Worm (Caenorhabditis elegans) whole organism, L2 larva: ENCODE results near the gene clp-2.

Source experiments
- C34F6.9 ChIP-seq: fragments of 150-350 bp; optimal IDR thresholded peaks from 2 replicates; lab custom pipeline; 2014; ENCODE audit warnings: missing biosample characterization, missing genetic modification characterization
- R02D3.7 ChIP-seq: fragments of 150-350 bp; optimal IDR thresholded peaks from 2 replicates; lab custom pipeline; 2014; ENCODE audit warnings: missing biosample characterization, missing genetic modification characterization
- Y55F3AM.14 ChIP-seq: fragments of 200-800 bp; sonication (Bioruptor generic); optimal IDR thresholded peaks from 2 replicates; lab custom pipeline; 2018; ENCODE audit warnings: mild to moderate bottlenecking, missing genetic modification characterization, missing compliant biosample characterization
- alr-1 ChIP-seq: fragments of 150-350 bp; optimal IDR thresholded peaks from 2 replicates; lab custom pipeline; 2014; ENCODE audit warnings: missing biosample characterization, missing genetic modification characterization
- aly-2 ChIP-seq: fragments of 150-350 bp; optimal IDR thresholded peaks from 2 replicates; lab custom pipeline; 2014; ENCODE audit warnings: missing biosample characterization, missing genetic modification characterization
- ama-1 ChIP-seq: fragments of 150-350 bp; optimal IDR thresholded peaks from 2 replicates; lab custom pipeline; 2018; ENCODE audit warnings: inconsistent platforms
- ceh-82 ChIP-seq: fragments of 150-350 bp; optimal IDR thresholded peaks from 2 replicates; lab custom pipeline; 2014; ENCODE audit warnings: missing biosample characterization, missing genetic modification characterization
- crh-2 ChIP-seq: sonication (generic microtip); optimal IDR thresholded peaks from 2 replicates; lab custom pipeline; 2017; ENCODE audit warnings: missing biosample characterization, missing genetic modification characterization
- dmd-4 ChIP-seq: sonication (generic microtip); optimal IDR thresholded peaks from 2 replicates; lab custom pipeline; 2017; ENCODE audit warnings: missing biosample characterization, missing genetic modification characterization
- egl-27 ChIP-seq: sonication (generic microtip); optimal IDR thresholded peaks from 3 replicates; lab custom pipeline; 2017; ENCODE audit warnings: missing biosample characterization, missing genetic modification reagents, missing genetic modification characterization
- fos-1 ChIP-seq: fragments of 150-350 bp; optimal IDR thresholded peaks from 2 replicates; lab custom pipeline; 2014; ENCODE audit warnings: missing biosample characterization, missing genetic modification characterization
- gmeb-1 ChIP-seq: fragments of 150-350 bp; optimal IDR thresholded peaks from 2 replicates; lab custom pipeline; 2014; ENCODE audit warnings: missing biosample characterization, missing genetic modification characterization
- lin-11 ChIP-seq: fragments of 150-350 bp; sonication (generic microtip); optimal IDR thresholded peaks from 2 replicates; lab custom pipeline; 2014; ENCODE audit warnings: missing biosample characterization, missing genetic modification characterization, inconsistent platforms, mixed read lengths
- lin-39 ChIP-seq: fragments of 150-350 bp; optimal IDR thresholded peaks from 2 replicates; lab custom pipeline; 2014; ENCODE audit warnings: missing biosample characterization, missing genetic modification reagents, missing genetic modification characterization
- lsy-2 ChIP-seq, 2 experiments: fragments of 150-350 bp in 1 of 2; sonication (generic microtip) in 1 of 2; optimal IDR thresholded peaks; 2 replicates each; lab custom pipeline; 2014 to 2017; ENCODE audit warnings: missing biosample characterization in 2 of 2, missing genetic modification characterization in 2 of 2
- mab-5 ChIP-seq: fragments of 150-350 bp; optimal IDR thresholded peaks from 2 replicates; lab custom pipeline; 2014; ENCODE audit warnings: missing biosample characterization, missing genetic modification characterization
- mbf-1 ChIP-seq: sonication (generic microtip); optimal IDR thresholded peaks from 2 replicates; lab custom pipeline; 2017; ENCODE audit warnings: missing biosample characterization, missing genetic modification characterization
- mdl-1 ChIP-seq, 2 experiments: fragments of 150-350 bp in 1 of 2; sonication (generic microtip) in 1 of 2; optimal IDR thresholded peaks; 2 replicates each; lab custom pipeline; 2017; ENCODE audit warnings: missing biosample characterization in 2 of 2, missing genetic modification characterization in 2 of 2
- nhr-10 ChIP-seq: sonication (generic microtip); optimal IDR thresholded peaks from 2 replicates; lab custom pipeline; 2017; ENCODE audit warnings: missing biosample characterization, missing genetic modification characterization
- nhr-129 ChIP-seq: fragments of 150-350 bp; optimal IDR thresholded peaks from 2 replicates; lab custom pipeline; 2014; ENCODE audit warnings: missing biosample characterization, missing genetic modification characterization
- nhr-21 ChIP-seq: fragments of 150-350 bp; optimal IDR thresholded peaks from 2 replicates; lab custom pipeline; 2014; ENCODE audit warnings: missing biosample characterization, missing genetic modification characterization
- nhr-23 ChIP-seq: fragments of 150-350 bp; optimal IDR thresholded peaks from 2 replicates; lab custom pipeline; 2014; ENCODE audit warnings: missing biosample characterization, missing genetic modification reagents, missing genetic modification characterization
- nhr-237 ChIP-seq: fragments of 150-350 bp; optimal IDR thresholded peaks from 2 replicates; lab custom pipeline; 2014; ENCODE audit warnings: missing biosample characterization, missing genetic modification characterization
- nhr-25 ChIP-seq: fragments of 150-350 bp; sonication (generic microtip); optimal IDR thresholded peaks from 3 replicates; lab custom pipeline; 2014; ENCODE audit warnings: missing biosample characterization, missing genetic modification characterization
- nhr-6 ChIP-seq: fragments of 150-350 bp; optimal IDR thresholded peaks from 2 replicates; lab custom pipeline; 2014; ENCODE audit warnings: missing biosample characterization, missing genetic modification characterization
- nhr-77 ChIP-seq: fragments of 150-350 bp; optimal IDR thresholded peaks from 2 replicates; lab custom pipeline; 2014; ENCODE audit warnings: missing biosample characterization, missing genetic modification characterization
- sem-4 ChIP-seq: fragments of 150-350 bp; optimal IDR thresholded peaks from 2 replicates; lab custom pipeline; 2014; ENCODE audit warnings: missing biosample characterization, missing genetic modification reagents, missing genetic modification characterization
- sma-3 ChIP-seq: sonication (generic microtip); optimal IDR thresholded peaks from 2 replicates; lab custom pipeline; 2016; ENCODE audit warnings: missing genetic modification reagents, missing genetic modification characterization, missing compliant biosample characterization
- sma-9 ChIP-seq, 2 experiments: fragments of 150-350 bp in 1 of 2; sonication (generic microtip) in 1 of 2; optimal IDR thresholded peaks; 2 replicates each; lab custom pipeline; 2014 to 2016; ENCODE audit warnings: missing genetic modification characterization in 2 of 2, mild to moderate bottlenecking in 1 of 2, missing biosample characterization in 1 of 2, missing compliant biosample characterization in 1 of 2, missing genetic modification reagents in 1 of 2, moderate library complexity in 1 of 2
- snpc-4 ChIP-seq: fragments of 150-350 bp; optimal IDR thresholded peaks from 2 replicates; lab custom pipeline; 2014; ENCODE audit warnings: missing biosample characterization, missing genetic modification characterization
- unc-39 ChIP-seq: fragments of 150-350 bp; optimal IDR thresholded peaks from 2 replicates; lab custom pipeline; 2014; ENCODE audit warnings: missing biosample characterization, missing genetic modification characterization
- unc-55 ChIP-seq: fragments of 150-350 bp; sonication (generic microtip); optimal IDR thresholded peaks from 3 replicates; lab custom pipeline; 2014; ENCODE audit warnings: missing biosample characterization, missing genetic modification reagents, missing genetic modification characterization
- unc-62 ChIP-seq: fragments of 150-350 bp; optimal IDR thresholded peaks from 2 replicates; lab custom pipeline; 2014; ENCODE audit warnings: missing biosample characterization, missing genetic modification reagents, missing genetic modification characterization
- zag-1 ChIP-seq: fragments of 150-350 bp; optimal IDR thresholded peaks from 2 replicates; lab custom pipeline; 2014; ENCODE audit warnings: missing biosample characterization, missing genetic modification characterization
- ztf-1 ChIP-seq: fragments of 200-800 bp; sonication (Bioruptor generic); conservative IDR thresholded peaks from 2 replicates; pipeline ENCODE4 v1.3.6; 2022; ENCODE audit warnings: missing genetic modification characterization, missing compliant biosample characterization

clp-2 gene

DNA sequence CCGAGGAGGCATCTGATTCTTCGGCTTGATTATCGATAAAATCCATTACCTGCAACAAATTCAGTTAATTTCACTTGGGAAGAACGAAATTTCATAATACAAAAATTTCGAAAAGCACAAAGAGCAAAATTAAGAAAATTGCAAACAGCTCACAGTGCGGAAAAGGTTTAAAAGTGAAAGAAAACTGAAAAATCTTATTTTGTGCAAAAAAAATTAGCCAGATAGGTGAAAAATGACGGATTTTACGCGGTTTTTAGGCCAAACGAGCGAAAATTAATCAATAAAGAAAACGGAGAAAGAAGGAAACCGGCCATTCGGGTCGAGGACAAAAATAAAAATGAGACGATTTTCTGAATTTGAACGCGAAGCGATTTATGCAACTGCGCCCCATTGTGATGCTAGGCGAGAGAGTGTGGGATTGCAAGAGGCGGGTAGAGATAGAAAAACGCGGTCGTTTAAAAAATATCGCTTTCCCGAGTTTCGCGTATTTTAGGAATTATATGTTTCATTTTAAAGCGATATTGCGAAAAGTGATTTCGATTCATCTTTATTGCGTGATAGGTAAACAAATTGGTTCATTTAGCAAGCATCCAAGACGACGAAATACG lies 16.9 kb upstream of the clp-2 start, which contains the start of gene emb-5:
Gene emb-5, minus strand, starts transcription at position 51 of the 608 bp plus-strand sequence.
- TF ChIP-seq R02D3.7 (tag; lab: Kevin White, UChicago) (no peak), egl-27 (tag; lab: Kevin White, UChicago) (peak; percentile 9), unc-55 (peak; percentile 83), mdl-1 (tag; optimal IDR thresholded peaks at IDR 0.05; lab: Kevin White, UChicago) (no peak), mab-5 (peak; percentile 75), nhr-25 (tag; lab: Kevin White, UChicago) (no peak), ama-1 (no peak), nhr-129 (peak; percentile 71), unc-39 (tag; lab: Kevin White, UChicago) (no peak), crh-2 (tag; lab: Kevin White, UChicago) (peak; percentile 65), gmeb-1 (peak; percentile 95), fos-1 (peak; percentile 1), nhr-21 (tag; lab: Kevin White, UChicago) (peak; percentile 6), C34F6.9 (tag; lab: Kevin White, UChicago) (peak; percentile 62), lin-11 (tag; lab: Kevin White, UChicago) (peak; percentile 32), ztf-1 (GFP tag; lab: Robert Waterston, UW) (no peak), nhr-23 (tag; lab: Kevin White, UChicago) (no peak), nhr-237 (tag; lab: Kevin White, UChicago) (no peak), snpc-4 (tag; lab: Kevin White, UChicago) (no peak), lsy-2 (tag; optimal IDR thresholded peaks at IDR 0.05; lab: Kevin White, UChicago) (peak; percentile 56 to 81), sma-3 (GFP tag; lab: Kevin White, UChicago) (peak; percentile 45), dmd-4 (no peak), sma-9 (GFP tag; optimal IDR thresholded peaks at IDR 0.05; lab: Kevin White, UChicago) (peak; percentile 69), sma-9 (tag; optimal IDR thresholded peaks at IDR 0.05; lab: Kevin White, UChicago) (no peak)

DNA sequence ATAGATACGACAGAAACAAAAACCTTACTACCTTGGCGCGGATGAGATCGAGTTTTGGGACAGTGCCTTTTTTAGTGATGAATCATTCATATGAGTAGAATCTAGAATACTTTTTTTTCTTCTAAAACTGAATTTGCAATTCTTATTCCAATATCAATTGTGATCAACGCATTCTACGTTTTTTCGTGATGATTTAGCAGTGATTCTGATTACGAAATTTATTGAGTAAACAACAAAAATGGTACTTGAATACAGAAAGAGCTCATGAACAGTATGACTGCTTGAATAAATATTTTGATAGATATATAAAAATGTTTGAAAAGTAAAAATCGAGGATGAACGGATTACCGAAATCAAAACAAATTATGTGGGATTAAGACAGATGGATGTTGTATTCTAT lies 11.3 kb upstream of the clp-2 start, which contains the start of gene him-18:
Gene him-18, minus strand, starts transcription at position 101 of the 400 bp plus-strand sequence.
- TF ChIP-seq nhr-10: no peak
- no peak for TF ChIP-seq ceh-82 (tag; lab: Kevin White, UChicago)
- no peak for TF ChIP-seq unc-39 (tag; lab: Kevin White, UChicago)
- TF ChIP-seq sem-4 (tag; lab: Kevin White, UChicago): no peak
- no peak for TF ChIP-seq nhr-23 (tag; lab: Kevin White, UChicago)
- TF ChIP-seq unc-55: no peak
- TF ChIP-seq nhr-6 (tag; lab: Kevin White, UChicago): no peak
- TF ChIP-seq ama-1: no peak
- no peak for TF ChIP-seq nhr-77 (tag; lab: Kevin White, UChicago)
- no peak for TF ChIP-seq lsy-2 (tag; optimal IDR thresholded peaks at IDR 0.05; lab: Kevin White, UChicago)
- TF ChIP-seq aly-2: no peak
- TF ChIP-seq mbf-1 (tag; lab: Kevin White, UChicago): no peak
- TF ChIP-seq snpc-4 (tag; lab: Kevin White, UChicago): no peak
- no peak for TF ChIP-seq lin-11 (tag; lab: Kevin White, UChicago)
- TF ChIP-seq lin-39 (tag; lab: Kevin White, UChicago): no peak
- no peak for TF ChIP-seq mab-5

DNA sequence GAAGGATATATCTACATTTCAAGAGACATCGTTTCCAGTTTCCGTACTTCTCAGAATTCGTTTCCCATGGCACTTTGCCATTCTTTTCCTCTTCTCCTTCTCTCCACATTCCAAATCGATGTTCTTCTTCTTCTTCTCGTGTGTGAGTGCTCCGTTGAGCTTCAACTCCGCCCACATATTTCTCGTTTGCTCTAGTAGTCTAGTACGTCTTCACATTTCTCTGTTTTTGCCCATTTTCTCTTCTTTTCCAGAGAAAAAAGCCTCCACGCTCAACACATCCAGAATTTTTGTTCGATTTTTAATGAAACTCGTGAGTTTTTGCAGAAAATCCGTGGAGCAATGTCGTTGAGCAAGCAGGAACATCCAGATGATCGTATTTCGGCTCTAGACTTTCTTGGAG lies 5.1 kb upstream of the clp-2 start, which contains the start of gene T04A8.18:
Gene T04A8.18, plus strand, starts transcription at position 301 of the 400 bp plus-strand sequence.
- TF ChIP-seq mbf-1 (tag; lab: Kevin White, UChicago) (no peak), sma-9 (GFP tag; optimal IDR thresholded peaks at IDR 0.05; lab: Kevin White, UChicago) (no peak), sma-9 (tag; optimal IDR thresholded peaks at IDR 0.05; lab: Kevin White, UChicago) (no peak), aly-2 (no peak), Y55F3AM.14 (GFP tag; lab: Kevin White, UChicago) (no peak), unc-55 (peak; percentile 4)
- TF ChIP-seq, all 48 proteins: peak for 1

DNA sequence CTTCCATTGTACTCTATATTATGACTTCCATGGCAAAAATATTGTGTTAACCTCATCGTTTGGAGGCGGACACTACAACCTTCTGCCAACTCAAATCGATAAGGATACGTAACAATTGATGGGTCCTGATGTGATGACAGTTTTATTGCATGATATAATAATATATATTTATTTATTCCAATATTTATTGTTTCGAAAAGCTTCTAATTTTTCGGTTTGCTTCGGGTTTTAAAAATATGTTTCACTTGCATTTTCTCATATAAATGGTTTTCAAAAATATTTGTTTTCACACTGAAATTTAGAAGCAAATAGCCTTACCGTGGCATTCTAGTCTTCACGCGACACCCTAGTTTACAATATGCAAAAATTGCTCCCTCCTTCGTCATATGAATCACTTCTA lies 2.9 kb upstream of the clp-2 start, which contains the start of gene T04A8.13:
Gene T04A8.13, plus strand, starts transcription at position 301 of the 400 bp plus-strand sequence.
- TF ChIP-seq nhr-25 (tag; lab: Kevin White, UChicago) (no peak), zag-1 (tag; lab: Kevin White, UChicago) (no peak), ama-1 (no peak), unc-62 (GFP tag; lab: Kevin White, UChicago) (no peak), Y55F3AM.14 (GFP tag; lab: Kevin White, UChicago) (no peak), alr-1 (no peak), crh-2 (tag; lab: Kevin White, UChicago) (no peak), fos-1 (no peak), unc-39 (tag; lab: Kevin White, UChicago) (no peak)
- TF ChIP-seq, all 48 proteins: peak for 0
